Fruit fly (Drosophila melanogaster) whole organism, prepupa: ENCODE measurements around the gene CG14300.

Experiments used
- Blimp-1 ChIP-seq: fragments of 200-800 bp; sonication (Bioruptor generic); optimal IDR thresholded peaks from 3 replicates; lab custom pipeline; 2017; ENCODE audit warnings: missing biosample characterization, missing genetic modification characterization, mild to moderate bottlenecking, moderate library complexity, missing genetic modification reagents
- CG10631 ChIP-seq: fragments of 200-800 bp; sonication (Bioruptor generic); optimal IDR thresholded peaks from 2 replicates; lab custom pipeline; 2016; ENCODE audit warnings: missing biosample characterization, missing genetic modification characterization
- CG10669 ChIP-seq: fragments of 200-800 bp; sonication (Bioruptor generic); optimal IDR thresholded peaks from 3 replicates; lab custom pipeline; 2018; ENCODE audit warnings: missing biosample characterization, mild to moderate bottlenecking, missing genetic modification characterization, moderate library complexity
- CG11762 ChIP-seq: fragments of 200-800 bp; sonication (Bioruptor generic); optimal IDR thresholded peaks from 3 replicates; lab custom pipeline; 2016; ENCODE audit warnings: missing biosample characterization, missing genetic modification characterization; ENCODE audit not compliant: insufficient read depth
- CG11902 ChIP-seq: fragments of 200-800 bp; sonication (Bioruptor generic); optimal IDR thresholded peaks from 3 replicates; lab custom pipeline; 2016; ENCODE audit warnings: missing biosample characterization, missing genetic modification characterization
- CG15336 ChIP-seq: fragments of 200-800 bp; sonication (Bioruptor generic); IDR thresholded peaks from 2 replicates; pipeline ENCODE4 v1.3.6; 2022; ENCODE audit warnings: missing biosample characterization, missing genetic modification characterization
- CG1621 ChIP-seq: fragments of 200-800 bp; sonication (Bioruptor generic); optimal IDR thresholded peaks from 3 replicates; lab custom pipeline; 2018; ENCODE audit warnings: missing biosample characterization, mild to moderate bottlenecking, missing genetic modification characterization
- CG16779 ChIP-seq: fragments of 200-800 bp; sonication (Bioruptor generic); optimal IDR thresholded peaks from 3 replicates; lab custom pipeline; 2017; ENCODE audit warnings: missing biosample characterization, mild to moderate bottlenecking, missing genetic modification characterization
- CG32006 ChIP-seq: fragments of 200-800 bp; sonication (Bioruptor generic); optimal IDR thresholded peaks from 3 replicates; lab custom pipeline; 2017; ENCODE audit warnings: missing biosample characterization, mild to moderate bottlenecking, missing genetic modification characterization
- CG34406 ChIP-seq: fragments of 200-800 bp; sonication (Bioruptor generic); optimal IDR thresholded peaks from 3 replicates; lab custom pipeline; 2016; ENCODE audit warnings: missing biosample characterization, missing genetic modification characterization
- CG3919 ChIP-seq: fragments of 200-800 bp; sonication (Bioruptor generic); optimal IDR thresholded peaks from 3 replicates; lab custom pipeline; 2016; ENCODE audit warnings: missing biosample characterization, missing genetic modification characterization
- CG4318 ChIP-seq: fragments of 200-800 bp; sonication (Bioruptor generic); optimal IDR thresholded peaks from 3 replicates; lab custom pipeline; 2017; ENCODE audit warnings: missing biosample characterization, mild to moderate bottlenecking, missing genetic modification characterization
- CG6163 ChIP-seq: fragments of 200-800 bp; sonication (Bioruptor generic); IDR thresholded peaks from 3 replicates; pipeline ENCODE4 v1.3.6; 2022; ENCODE audit warnings: missing biosample characterization, missing genetic modification characterization
- CG6792 ChIP-seq: fragments of 200-800 bp; sonication (Bioruptor generic); optimal IDR thresholded peaks from 3 replicates; lab custom pipeline; 2016; ENCODE audit warnings: missing biosample characterization, missing genetic modification characterization
- CG6854 ChIP-seq: fragments of 200-800 bp; sonication (Bioruptor generic); optimal IDR thresholded peaks from 2 replicates; lab custom pipeline; 2017; ENCODE audit warnings: missing biosample characterization, mild to moderate bottlenecking, missing genetic modification characterization
- CG7368 ChIP-seq: fragments of 200-800 bp; sonication (Bioruptor generic); optimal IDR thresholded peaks from 3 replicates; lab custom pipeline; 2016; ENCODE audit warnings: missing biosample characterization, missing genetic modification characterization
- CG8319 ChIP-seq: fragments of 200-800 bp; sonication (Bioruptor generic); optimal IDR thresholded peaks from 3 replicates; lab custom pipeline; 2016; ENCODE audit warnings: missing biosample characterization, missing genetic modification characterization
- Eip93F ChIP-seq: fragments of 200-800 bp; sonication (Bioruptor generic); optimal IDR thresholded peaks from 2 replicates; lab custom pipeline; 2016; ENCODE audit warnings: missing biosample characterization, mild to moderate bottlenecking, missing genetic modification characterization
- Ets96B ChIP-seq: fragments of 200-800 bp; optimal IDR thresholded peaks from 2 replicates; lab custom pipeline; 2019; ENCODE audit warnings: missing biosample characterization, mild to moderate bottlenecking, missing genetic modification characterization, moderate library complexity
- Gug ChIP-seq: fragments of 200-800 bp; sonication (Bioruptor generic); IDR thresholded peaks from 2 replicates; pipeline ENCODE4 v1.3.6; 2022; ENCODE audit warnings: missing biosample characterization, missing genetic modification characterization
- Hr38 ChIP-seq: sonication (Bioruptor generic); optimal IDR thresholded peaks from 2 replicates; lab custom pipeline; 2016; ENCODE audit warnings: missing biosample characterization, missing genetic modification characterization
- Hr39 ChIP-seq: fragments of 200-800 bp; sonication (Bioruptor generic); optimal IDR thresholded peaks from 2 replicates; lab custom pipeline; 2016; ENCODE audit warnings: missing biosample characterization, missing genetic modification characterization
- Hr4 ChIP-seq: fragments of 200-800 bp; sonication (Bioruptor generic); optimal IDR thresholded peaks from 3 replicates; lab custom pipeline; 2016; ENCODE audit warnings: missing biosample characterization, missing genetic modification characterization
- Lpt ChIP-seq: fragments of 200-800 bp; sonication (Bioruptor generic); optimal IDR thresholded peaks from 3 replicates; lab custom pipeline; 2016; ENCODE audit warnings: missing biosample characterization, missing genetic modification characterization
- Met ChIP-seq: fragments of 200-800 bp; sonication (Bioruptor generic); optimal IDR thresholded peaks from 3 replicates; lab custom pipeline; 2016; ENCODE audit warnings: missing biosample characterization, missing genetic modification characterization
- OdsH ChIP-seq: fragments of 200-800 bp; sonication (Bioruptor generic); optimal IDR thresholded peaks from 3 replicates; lab custom pipeline; 2016; ENCODE audit warnings: missing biosample characterization, missing genetic modification characterization
- Sox15 ChIP-seq: fragments of 200-800 bp; sonication (Bioruptor generic); optimal IDR thresholded peaks from 3 replicates; lab custom pipeline; 2016; ENCODE audit warnings: missing biosample characterization, missing genetic modification characterization
- acj6 ChIP-seq: fragments of 200-800 bp; sonication (Bioruptor generic); optimal IDR thresholded peaks from 3 replicates; lab custom pipeline; 2016; ENCODE audit warnings: missing biosample characterization, missing genetic modification characterization
- cyc ChIP-seq: fragments of 200-800 bp; sonication (Bioruptor generic); optimal IDR thresholded peaks from 3 replicates; lab custom pipeline; 2016; ENCODE audit warnings: missing biosample characterization, missing genetic modification characterization
- dsx ChIP-seq: fragments of 200-800 bp; optimal IDR thresholded peaks from 3 replicates; lab custom pipeline; 2019; ENCODE audit warnings: missing biosample characterization, mild to moderate bottlenecking, missing genetic modification characterization, moderate library complexity; ENCODE audit not compliant: poor library complexity, severe bottlenecking
- eg ChIP-seq: fragments of 200-800 bp; sonication (Bioruptor generic); IDR thresholded peaks from 3 replicates; pipeline ENCODE4 v1.3.6; 2022; ENCODE audit warnings: missing biosample characterization, missing genetic modification characterization
- esn ChIP-seq: fragments of 200-800 bp; sonication (Bioruptor generic); optimal IDR thresholded peaks from 2 replicates; lab custom pipeline; 2016; ENCODE audit warnings: missing biosample characterization, mild to moderate bottlenecking, missing genetic modification characterization, moderate library complexity
- fd85E ChIP-seq: fragments of 200-800 bp; sonication (Bioruptor generic); optimal IDR thresholded peaks from 3 replicates; lab custom pipeline; 2016; ENCODE audit warnings: missing biosample characterization, missing genetic modification characterization
- lz ChIP-seq: fragments of 200-800 bp; sonication (Bioruptor generic); optimal IDR thresholded peaks from 3 replicates; lab custom pipeline; 2016; ENCODE audit warnings: missing biosample characterization, missing genetic modification characterization
- spab ChIP-seq: fragments of 200-800 bp; sonication (Bioruptor generic); optimal IDR thresholded peaks from 2 replicates; lab custom pipeline; 2017; ENCODE audit warnings: missing biosample characterization, mild to moderate bottlenecking, missing genetic modification characterization, missing genetic modification reagents
- ss ChIP-seq, 2 experiments: fragments of 200-800 bp; sonication (Bioruptor generic); optimal IDR thresholded peaks; 2 replicates in 1 of 2; 3 replicates in 1 of 2; lab custom pipeline; 2017 to 2018; ENCODE audit warnings: mild to moderate bottlenecking in 2 of 2, missing biosample characterization in 2 of 2, missing genetic modification characterization in 2 of 2, moderate library complexity in 1 of 2
- svp ChIP-seq: fragments of 200-800 bp; sonication (Bioruptor generic); peaks from one replicate; lab custom pipeline; 2016; ENCODE audit warnings: missing biosample characterization, missing genetic modification characterization
- topi ChIP-seq: fragments of 200-800 bp; sonication (Bioruptor generic); optimal IDR thresholded peaks from 3 replicates; lab custom pipeline; 2016; ENCODE audit warnings: missing biosample characterization, missing genetic modification characterization
- vri ChIP-seq: fragments of 200-800 bp; sonication (Bioruptor generic); optimal IDR thresholded peaks from 3 replicates; lab custom pipeline; 2016; ENCODE audit warnings: missing biosample characterization, mild to moderate bottlenecking, missing genetic modification characterization

The CG14300 gene

dm6 chr3R:18706289-18706688 is 12.8 kb upstream of the CG14300 start:
- TF ChIP-seq acj6 (GFP tag; lab: Kevin White, UChicago) (no peak), Hr4 (no peak), CG7368 (no peak), vri (GFP tag; lab: Kevin White, UChicago) (no peak), CG34406 (GFP tag; lab: Kevin White, UChicago) (no peak), Blimp-1 (GFP tag; lab: Kevin White, UChicago) (no peak), Sox15 (GFP tag; lab: Kevin White, UChicago) (no peak), CG10631 (no peak), esn (no peak), eg (GFP tag; lab: Robert Waterston, UW) (no peak), CG16779 (tag; lab: Kevin White, UChicago) (no peak), CG6792 (no peak), Gug (GFP tag; lab: Robert Waterston, UW) (no peak), fd85E (GFP tag; lab: Kevin White, UChicago) (no peak)

DNA sequence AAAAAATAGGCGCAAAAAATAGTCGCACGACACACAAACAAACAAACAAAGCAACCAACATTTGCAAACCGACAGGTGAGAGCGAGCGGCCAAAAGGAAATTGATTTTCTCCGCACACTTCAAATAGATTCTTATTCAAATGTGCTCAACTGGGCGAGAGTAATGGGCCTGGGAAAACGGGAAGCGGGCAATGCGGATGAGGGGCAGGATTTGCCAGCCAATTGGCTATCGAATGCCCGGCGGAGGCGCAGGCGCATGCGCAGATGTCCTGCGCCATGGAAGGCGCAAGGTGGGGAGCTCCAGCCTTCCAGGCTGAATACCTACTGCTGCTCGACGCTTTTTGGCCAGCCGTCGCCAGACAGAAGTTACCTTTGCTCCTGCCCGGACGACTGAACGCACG is 11.6 kb upstream of the CG14300 start, which contains the start of the genes ChAT and VAChT:
Gene ChAT, plus strand, starts transcription at position 352 of the 400 bp plus-strand sequence.
Gene VAChT, plus strand, starts transcription at position 352 of the 400 bp plus-strand sequence.
- TF ChIP-seq CG11902 (GFP tag; lab: Kevin White, UChicago) (no peak), CG10669 (no peak), CG8319 (GFP tag; lab: Kevin White, UChicago) (no peak), cyc (GFP tag; lab: Kevin White, UChicago) (no peak), CG1621 (no peak), Met (GFP tag; lab: Kevin White, UChicago) (no peak), dsx (GFP tag; lab: Kevin White, UChicago) (no peak), ss (GFP tag; optimal IDR thresholded peaks at IDR 0.05; lab: Kevin White, UChicago) (no peak), CG6163 (GFP tag; lab: Robert Waterston, UW) (no peak), CG6854 (GFP tag; lab: Kevin White, UChicago) (no peak), spab (GFP tag; lab: Kevin White, UChicago) (no peak), Eip93F (GFP tag; lab: Kevin White, UChicago) (no peak), OdsH (no peak), esn (no peak), CG11762 (GFP tag; lab: Kevin White, UChicago) (no peak), Sox15 (GFP tag; lab: Kevin White, UChicago) (no peak)

dm6 chr3R:18703514-18703913 is 10.0 kb upstream of the CG14300 start:
- TF ChIP-seq CG6792 (no peak), Eip93F (GFP tag; lab: Kevin White, UChicago) (no peak), Hr39 (GFP tag; lab: Kevin White, UChicago) (no peak), CG3919 (GFP tag; lab: Kevin White, UChicago) (no peak), lz (GFP tag; lab: Kevin White, UChicago) (no peak), CG1621 (no peak), svp (no peak), CG16779 (tag; lab: Kevin White, UChicago) (no peak)

- TF ChIP-seq CG11902 (GFP tag; lab: Kevin White, UChicago) (no peak), Ets96B (tag; lab: Kevin White, UChicago) (no peak), CG4318 (no peak), Lpt (no peak), CG32006 (GFP tag; lab: Kevin White, UChicago) (no peak), Hr38 (GFP tag; lab: Kevin White, UChicago) (no peak), topi (no peak), CG15336 (no peak), Gug (GFP tag; lab: Robert Waterston, UW) (no peak), CG11762 (GFP tag; lab: Kevin White, UChicago) (no peak), Sox15 (GFP tag; lab: Kevin White, UChicago) (no peak), cyc (GFP tag; lab: Kevin White, UChicago) (no peak)
Observed at dm6 chr3R:18698855-18699569, 5.5 kb upstream of the CG14300 start.
